Worm (Caenorhabditis elegans): Measurements from ENCODE around the gene sorb-1.
A peak's percentile ranks its signal among the peaks of the same experiment; 100 is the strongest.

ce11 chrIV:13795249-13795909 lies 45.2 kb downstream of the sorb-1 start:
- TF ChIP-seq aly-2 (tag; optimal IDR thresholded peaks at IDR 0.05) = peak; percentile 57
- no peak for TF ChIP-seq nhr-237 (tag; optimal IDR thresholded peaks at IDR 0.05)
- TF ChIP-seq sma-3 (GFP tag; optimal IDR thresholded peaks at IDR 0.05) = no peak
- TF ChIP-seq nhr-12 (tag; optimal IDR thresholded peaks at IDR 0.05) = no peak

Data from whole organism, L2 larva.